Fruit fly (Drosophila melanogaster): ENCODE results near the gene CG18284.
A peak's percentile ranks its signal among the peaks of the same experiment; 100 is the strongest.

The CG18284 gene

dm6 chr2L:10687009-10687793 is 43.4 kb downstream of the CG18284 start, which contains the start of gene CG7296:
Gene CG7296, minus strand, starts transcription at chr2L:10687066.
- TF ChIP-seq CG10348 (GFP tag; IDR thresholded peaks at IDR 0.05), result no peak
- TF ChIP-seq CG8301 (tag; optimal IDR thresholded peaks at IDR 0.05), result no peak
- no peak for TF ChIP-seq Snoo (tag; optimal IDR thresholded peaks at IDR 0.05)
- no peak for TF ChIP-seq CG12605 (GFP tag; IDR thresholded peaks at IDR 0.05)
- no peak for TF ChIP-seq CG8159 (tag; optimal IDR thresholded peaks at IDR 0.05)
- no peak for TF ChIP-seq CG32121 (GFP tag; IDR thresholded peaks at IDR 0.05)
- TF ChIP-seq CG9948 (tag; optimal IDR thresholded peaks at IDR 0.05), result no peak
- no peak for TF ChIP-seq Ets98B (GFP tag; IDR thresholded peaks at IDR 0.05)
- TF ChIP-seq CG14655 (GFP tag; optimal IDR thresholded peaks at IDR 0.05), result no peak

DNA sequence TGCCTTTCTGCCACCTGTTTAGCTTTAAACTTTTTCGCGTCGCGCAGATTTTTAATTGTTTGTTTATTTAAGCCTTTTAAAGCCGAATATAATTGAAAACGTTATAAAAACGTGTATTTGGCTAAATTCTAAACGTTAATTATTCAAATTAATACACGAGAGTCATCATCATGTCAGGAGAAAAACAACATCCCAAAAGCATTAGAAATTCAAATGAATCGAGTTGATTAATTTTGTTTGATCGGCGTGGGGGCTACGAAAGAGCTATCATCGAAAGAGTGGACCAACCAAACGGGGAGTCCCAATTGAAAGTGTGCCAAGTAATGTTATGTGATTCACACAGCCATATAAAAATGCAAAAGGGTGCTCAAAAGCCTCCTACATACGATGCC is 44.0 kb downstream of the CG18284 start:
- TF ChIP-seq Snoo (tag; optimal IDR thresholded peaks at IDR 0.05), result no peak
- no peak for TF ChIP-seq CG34367 (tag; optimal IDR thresholded peaks at IDR 0.05)

DNA sequence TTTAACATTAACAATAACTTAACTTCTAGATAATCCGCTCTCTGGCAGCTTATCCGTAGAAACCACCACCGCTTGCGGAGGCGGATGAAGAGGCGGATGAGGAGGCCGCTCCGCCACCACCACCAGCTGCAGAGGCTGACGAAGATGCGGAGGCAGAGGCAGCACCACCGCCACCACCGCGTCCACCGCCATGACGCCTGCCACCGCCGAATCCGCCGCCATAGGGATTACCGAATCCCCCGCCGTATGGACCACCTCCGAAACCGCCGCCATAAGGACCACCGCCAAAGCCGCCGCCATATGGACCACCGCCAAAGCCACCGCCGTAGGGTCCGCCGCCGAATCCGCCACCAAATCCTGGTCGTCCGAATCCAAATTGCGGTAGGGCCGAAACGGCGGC is 45.0 kb downstream of the CG18284 start:
- TF ChIP-seq CG15710 (tag; optimal IDR thresholded peaks at IDR 0.05) (no peak), Ets98B (GFP tag; IDR thresholded peaks at IDR 0.05) (no peak), CG12605 (GFP tag; IDR thresholded peaks at IDR 0.05) (no peak), Pif1A (GFP tag; optimal IDR thresholded peaks at IDR 0.05) (no peak), Snoo (tag; optimal IDR thresholded peaks at IDR 0.05) (no peak), EcR (GFP tag; optimal IDR thresholded peaks at IDR 0.05) (no peak), CG34367 (tag; optimal IDR thresholded peaks at IDR 0.05) (no peak), CG8301 (tag; optimal IDR thresholded peaks at IDR 0.05) (no peak), CG17806 (tag; optimal IDR thresholded peaks at IDR 0.05) (no peak), CG32121 (GFP tag; IDR thresholded peaks at IDR 0.05) (no peak), D1 (tag; optimal IDR thresholded peaks at IDR 0.05) (no peak), CG8159 (tag; optimal IDR thresholded peaks at IDR 0.05) (no peak), CG9948 (tag; optimal IDR thresholded peaks at IDR 0.05) (no peak), CG10348 (GFP tag; IDR thresholded peaks at IDR 0.05) (no peak), gl (tag; optimal IDR thresholded peaks at IDR 0.05) (no peak), CG13204 (GFP tag; optimal IDR thresholded peaks at IDR 0.05) (no peak), CG14655 (GFP tag; optimal IDR thresholded peaks at IDR 0.05) (no peak)

DNA sequence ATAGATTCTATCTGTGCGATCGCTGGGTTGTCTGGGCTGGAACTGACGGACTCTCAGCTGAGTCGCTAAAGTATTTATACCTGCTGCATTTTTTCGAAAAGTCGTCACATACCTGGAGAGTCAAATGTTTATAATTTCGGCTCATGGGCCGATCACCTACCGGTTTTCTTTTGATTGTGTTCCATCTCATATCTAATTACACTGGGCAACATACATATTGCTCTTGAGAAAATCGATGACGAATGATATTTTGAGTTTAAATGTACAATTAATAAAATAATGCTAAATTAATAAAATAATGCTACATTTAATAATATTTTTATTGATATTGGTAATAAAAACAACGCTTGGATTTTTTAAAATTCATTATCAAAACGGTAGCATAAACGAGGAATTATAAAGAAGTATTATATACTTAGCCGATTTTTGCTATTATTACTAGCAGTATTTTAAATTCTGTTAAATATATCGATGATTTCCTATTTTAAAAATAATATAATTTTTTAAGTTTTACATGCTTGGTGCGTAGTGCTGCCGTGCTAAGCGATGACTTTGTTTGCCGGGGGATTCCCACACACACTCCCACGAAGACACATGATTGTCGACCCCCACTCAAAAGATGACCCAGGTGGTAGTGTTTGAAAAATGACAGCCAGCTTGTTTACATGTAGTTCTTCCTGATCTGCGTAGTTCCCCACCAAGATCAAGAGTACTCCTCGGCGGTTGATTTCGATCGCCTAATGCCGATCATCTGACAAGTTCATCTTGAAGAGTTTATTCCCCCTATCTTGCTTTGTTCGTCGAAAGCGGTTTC is 45.7 kb downstream of the CG18284 start, which contains the start of gene CG7294:
Gene CG7294, minus strand, starts transcription at position 51 of the 814 bp plus-strand sequence.
- TF ChIP-seq CG8301 (tag; optimal IDR thresholded peaks at IDR 0.05) (no peak), CG13204 (GFP tag; optimal IDR thresholded peaks at IDR 0.05) (no peak)

dm6 chr2L:10693018-10693417 is 49.2 kb downstream of the CG18284 start:
- TF ChIP-seq CG32121 (GFP tag; IDR thresholded peaks at IDR 0.05) (no peak), CG8301 (tag; optimal IDR thresholded peaks at IDR 0.05) (no peak), rn (GFP tag; IDR thresholded peaks at IDR 0.05) (no peak), CG10348 (GFP tag; IDR thresholded peaks at IDR 0.05) (no peak), CG13204 (GFP tag; optimal IDR thresholded peaks at IDR 0.05) (no peak), Ets98B (GFP tag; IDR thresholded peaks at IDR 0.05) (no peak)

DNA sequence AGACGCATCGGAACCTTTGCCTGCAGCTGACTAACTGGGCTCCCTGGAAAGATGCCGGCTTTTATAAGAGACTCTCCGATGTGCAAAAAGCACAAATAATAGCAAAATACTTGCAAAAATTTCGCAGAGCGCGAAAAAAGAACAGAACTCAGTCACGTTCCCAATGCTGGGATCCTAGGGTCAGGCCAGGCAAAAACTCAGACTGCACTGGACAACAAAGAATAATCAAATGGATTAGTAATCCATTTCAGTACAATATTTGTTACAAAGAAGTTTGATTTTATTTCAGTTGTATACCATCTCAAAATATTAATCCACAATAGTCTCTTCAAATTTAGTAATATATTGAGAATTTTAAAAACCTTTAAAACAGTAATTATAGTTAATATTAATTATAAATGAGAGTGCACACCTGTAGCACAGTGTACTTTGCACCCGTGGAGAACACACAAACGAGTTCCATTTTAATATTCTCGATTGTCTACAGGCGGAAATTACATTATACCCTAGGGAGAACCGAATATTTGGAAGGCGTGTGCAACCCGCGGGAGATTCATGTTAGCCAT is 50.4 kb downstream of the CG18284 start, which contains the start of gene CG17108:
Gene CG17108, minus strand, starts transcription at position 51 of the 566 bp plus-strand sequence.
- TF ChIP-seq CG12605 (GFP tag; IDR thresholded peaks at IDR 0.05) (no peak), Pif1B (GFP tag; optimal IDR thresholded peaks at IDR 0.05) (no peak), CG13204 (GFP tag; optimal IDR thresholded peaks at IDR 0.05) (no peak), fd96Ca (GFP tag; IDR thresholded peaks at IDR 0.05) (no peak), Ets98B (GFP tag; IDR thresholded peaks at IDR 0.05) (no peak), CG8301 (tag; optimal IDR thresholded peaks at IDR 0.05) (no peak), CG10348 (GFP tag; IDR thresholded peaks at IDR 0.05) (no peak), CG9948 (tag; optimal IDR thresholded peaks at IDR 0.05) (peak; percentile 32), Pif1A (GFP tag; optimal IDR thresholded peaks at IDR 0.05) (no peak), rn (GFP tag; IDR thresholded peaks at IDR 0.05) (no peak), CG32121 (GFP tag; IDR thresholded peaks at IDR 0.05) (no peak), CG4496 (GFP tag; IDR thresholded peaks at IDR 0.05) (no peak), CG34367 (tag; optimal IDR thresholded peaks at IDR 0.05) (no peak), CG8159 (tag; optimal IDR thresholded peaks at IDR 0.05) (peak; percentile 55), CG14655 (GFP tag; optimal IDR thresholded peaks at IDR 0.05) (peak; percentile 6), EcR (GFP tag; optimal IDR thresholded peaks at IDR 0.05) (no peak), CG15710 (tag; optimal IDR thresholded peaks at IDR 0.05) (peak; percentile 36), D1 (tag; optimal IDR thresholded peaks at IDR 0.05) (no peak), CG17806 (tag; optimal IDR thresholded peaks at IDR 0.05) (no peak)
